Fruit fly (Drosophila melanogaster) whole organism, adult: Measurements from ENCODE around the gene Ac78C.

Experiments used
- CG11617 ChIP-seq: fragments of 200-800 bp; sonication (Bioruptor generic); optimal IDR thresholded peaks from 2 replicates; lab custom pipeline; 2017; ENCODE audit warnings: mild to moderate bottlenecking, missing biosample characterization, missing genetic modification reagents, missing genetic modification characterization
- CG12768 ChIP-seq: fragments of 200-800 bp; sonication (Bioruptor generic); optimal IDR thresholded peaks from 2 replicates; lab custom pipeline; 2017; ENCODE audit warnings: missing biosample characterization, missing genetic modification characterization, mild to moderate bottlenecking, moderate library complexity, missing genetic modification reagents
- CG5204 ChIP-seq: fragments of 200-800 bp; sonication (Bioruptor generic); optimal IDR thresholded peaks from 2 replicates; lab custom pipeline; 2016; ENCODE audit warnings: missing biosample characterization, missing genetic modification characterization
- Clk ChIP-seq: fragments of 200-800 bp; sonication (Bioruptor generic); optimal IDR thresholded peaks from 2 replicates; lab custom pipeline; 2017; ENCODE audit warnings: missing biosample characterization, missing genetic modification characterization
- Mnt ChIP-seq: fragments of 200-800 bp; sonication (Bioruptor generic); optimal IDR thresholded peaks from 2 replicates; lab custom pipeline; 2016; ENCODE audit warnings: missing biosample characterization, mild to moderate bottlenecking, missing genetic modification characterization
- cic ChIP-seq: fragments of 200-800 bp; sonication (Bioruptor generic); optimal IDR thresholded peaks from 2 replicates; lab custom pipeline; 2017; ENCODE audit warnings: missing biosample characterization, mild to moderate bottlenecking, missing genetic modification characterization, moderate library complexity
- kay ChIP-seq: fragments of 200-800 bp; sonication (Bioruptor generic); peaks from one replicate; lab custom pipeline; 2016; ENCODE audit warnings: missing biosample characterization, missing genetic modification characterization, borderline replicate concordance
- ovo ChIP-seq: fragments of 200-800 bp; sonication (Bioruptor generic); optimal IDR thresholded peaks from 2 replicates; lab custom pipeline; 2016; ENCODE audit warnings: missing biosample characterization, missing genetic modification characterization
- tj ChIP-seq: fragments of 200-800 bp; sonication (Bioruptor generic); optimal IDR thresholded peaks from 3 replicates; lab custom pipeline; 2017; ENCODE audit warnings: missing biosample characterization, mild to moderate bottlenecking, missing genetic modification characterization, moderate library complexity

- TF ChIP-seq cic: no peak
- no peak for TF ChIP-seq CG11617 (GFP tag; lab: Kevin White, UChicago)
- no peak for TF ChIP-seq CG12768
- no peak for TF ChIP-seq Clk (GFP tag; lab: Kevin White, UChicago)
- no peak for TF ChIP-seq CG5204 (GFP tag; lab: Kevin White, UChicago)
- TF ChIP-seq kay: no peak
- no peak for TF ChIP-seq tj (GFP tag; lab: Kevin White, UChicago)
- TF ChIP-seq ovo: no peak
- no peak for TF ChIP-seq Mnt
These were observed 33.7 kb upstream of the Ac78C start for dm6 chr3L:21205496-21205824.
